Fruit fly (Drosophila melanogaster) whole organism, adult: ENCODE measurements around the gene CG12477.

Source experiments
- CG11617 ChIP-seq: fragments of 200-800 bp; sonication (Bioruptor generic); optimal IDR thresholded peaks from 2 replicates; lab custom pipeline; 2017; ENCODE audit warnings: mild to moderate bottlenecking, missing biosample characterization, missing genetic modification reagents, missing genetic modification characterization
- CG12768 ChIP-seq: fragments of 200-800 bp; sonication (Bioruptor generic); optimal IDR thresholded peaks from 2 replicates; lab custom pipeline; 2017; ENCODE audit warnings: missing biosample characterization, missing genetic modification characterization, mild to moderate bottlenecking, moderate library complexity, missing genetic modification reagents
- CG14711 ChIP-seq: fragments of 200-800 bp; sonication (Bioruptor generic); optimal IDR thresholded peaks from 2 replicates; lab custom pipeline; 2018; ENCODE audit warnings: missing biosample characterization, mild to moderate bottlenecking, missing genetic modification characterization, moderate library complexity
- CG1620 ChIP-seq: fragments of 200-800 bp; sonication (Bioruptor generic); optimal IDR thresholded peaks from 2 replicates; lab custom pipeline; 2016; ENCODE audit warnings: missing biosample characterization, missing genetic modification characterization
- CG33017 ChIP-seq: fragments of 200-800 bp; sonication (Bioruptor generic); optimal IDR thresholded peaks from 2 replicates; lab custom pipeline; 2018; ENCODE audit warnings: missing biosample characterization, mild to moderate bottlenecking, missing genetic modification characterization, moderate library complexity
- CG5204 ChIP-seq: fragments of 200-800 bp; sonication (Bioruptor generic); optimal IDR thresholded peaks from 2 replicates; lab custom pipeline; 2016; ENCODE audit warnings: missing biosample characterization, missing genetic modification characterization
- CG7045 ChIP-seq: fragments of 200-800 bp; sonication (Bioruptor generic); optimal IDR thresholded peaks from 2 replicates; lab custom pipeline; 2017; ENCODE audit warnings: missing biosample characterization, mild to moderate bottlenecking, missing genetic modification characterization
- CG7101 ChIP-seq: fragments of 200-800 bp; sonication (Bioruptor generic); optimal IDR thresholded peaks from 2 replicates; lab custom pipeline; 2018; ENCODE audit warnings: missing biosample characterization, mild to moderate bottlenecking, missing genetic modification characterization, moderate library complexity
- Clk ChIP-seq: fragments of 200-800 bp; sonication (Bioruptor generic); optimal IDR thresholded peaks from 2 replicates; lab custom pipeline; 2017; ENCODE audit warnings: missing biosample characterization, missing genetic modification characterization
- Crg-1 ChIP-seq: fragments of 200-800 bp; sonication (Bioruptor generic); optimal IDR thresholded peaks from 2 replicates; lab custom pipeline; 2016; ENCODE audit warnings: missing biosample characterization, missing genetic modification characterization
- Hr96 ChIP-seq: fragments of 200-800 bp; sonication (Bioruptor generic); optimal IDR thresholded peaks from 2 replicates; lab custom pipeline; 2016; ENCODE audit warnings: missing biosample characterization, missing genetic modification characterization
- Mnt ChIP-seq: fragments of 200-800 bp; sonication (Bioruptor generic); optimal IDR thresholded peaks from 2 replicates; lab custom pipeline; 2016; ENCODE audit warnings: missing biosample characterization, mild to moderate bottlenecking, missing genetic modification characterization
- bab1 ChIP-seq: fragments of 200-800 bp; sonication (Bioruptor generic); optimal IDR thresholded peaks from 3 replicates; lab custom pipeline; 2019; ENCODE audit warnings: missing biosample characterization, mild to moderate bottlenecking, missing genetic modification characterization, moderate library complexity
- cic ChIP-seq: fragments of 200-800 bp; sonication (Bioruptor generic); optimal IDR thresholded peaks from 2 replicates; lab custom pipeline; 2017; ENCODE audit warnings: missing biosample characterization, mild to moderate bottlenecking, missing genetic modification characterization, moderate library complexity
- cnc ChIP-seq, 2 experiments: fragments of >200 bp; optimal IDR thresholded peaks; 2 replicates each; lab custom pipeline; 2017
- kay ChIP-seq: fragments of 200-800 bp; sonication (Bioruptor generic); peaks from one replicate; lab custom pipeline; 2016; ENCODE audit warnings: missing biosample characterization, missing genetic modification characterization, borderline replicate concordance
- ovo ChIP-seq: fragments of 200-800 bp; sonication (Bioruptor generic); optimal IDR thresholded peaks from 2 replicates; lab custom pipeline; 2016; ENCODE audit warnings: missing biosample characterization, missing genetic modification characterization
- pad ChIP-seq: fragments of 200-800 bp; sonication (Bioruptor generic); optimal IDR thresholded peaks from 3 replicates; lab custom pipeline; 2017; ENCODE audit warnings: missing biosample characterization, missing genetic modification characterization, mild to moderate bottlenecking, moderate library complexity, missing genetic modification reagents
- tj ChIP-seq: fragments of 200-800 bp; sonication (Bioruptor generic); optimal IDR thresholded peaks from 3 replicates; lab custom pipeline; 2017; ENCODE audit warnings: missing biosample characterization, mild to moderate bottlenecking, missing genetic modification characterization, moderate library complexity
- toe ChIP-seq: fragments of 200-800 bp; sonication (Bioruptor generic); optimal IDR thresholded peaks from 2 replicates; lab custom pipeline; 2016; ENCODE audit warnings: missing biosample characterization, missing genetic modification characterization

CG12477 gene

dm6 chr3L:18742935-18743466 lies 19.9 kb upstream of the CG12477 start:
- TF ChIP-seq CG11617 = no peak
- peak; percentile 12 for TF ChIP-seq kay (GFP tag; lab: Kevin White, UChicago)
- TF ChIP-seq pad = peak; percentile 43
- no peak for TF ChIP-seq Mnt (GFP tag; lab: Kevin White, UChicago)

DNA sequence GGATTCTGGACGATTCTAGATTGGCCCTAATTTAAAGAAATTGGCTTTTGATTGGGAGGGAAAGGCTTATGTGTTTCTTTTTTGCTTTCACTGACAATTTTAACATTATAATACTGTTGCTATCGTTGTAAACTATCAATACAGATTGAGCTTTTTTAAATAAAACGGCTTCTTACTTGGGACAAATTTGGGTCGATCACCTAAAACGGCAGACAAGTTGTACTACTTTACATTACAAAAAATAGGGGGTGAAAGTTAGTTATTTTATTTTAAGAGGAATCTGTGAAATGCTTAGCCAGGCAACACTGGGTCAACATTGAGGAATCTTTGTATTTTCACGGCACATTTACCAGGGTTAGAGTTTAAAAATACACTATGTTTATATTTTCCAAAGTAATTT lies 24.8 kb downstream of the CG12477 start, which contains the start of gene Dic4:
TSS of gene Dic4 (minus strand) at position 101 of the 400 bp plus-strand sequence.
- no peak for TF ChIP-seq Hr96 (GFP tag; lab: Kevin White, UChicago)
- TF ChIP-seq CG7045 (GFP tag; lab: Kevin White, UChicago) = no peak
- TF ChIP-seq CG5204 (GFP tag; lab: Kevin White, UChicago) = no peak
- TF ChIP-seq ovo (GFP tag; lab: Kevin White, UChicago) = no peak
- no peak for TF ChIP-seq cic (GFP tag; lab: Kevin White, UChicago)
- TF ChIP-seq Mnt (GFP tag; lab: Kevin White, UChicago) = no peak
- no peak for TF ChIP-seq toe
- TF ChIP-seq kay (GFP tag; lab: Kevin White, UChicago) = no peak
- TF ChIP-seq pad = no peak
- no peak for TF ChIP-seq CG33017 (tag; lab: Kevin White, UChicago)
- no peak for TF ChIP-seq CG7101 (tag; lab: Kevin White, UChicago)
- no peak for TF ChIP-seq CG12768 (GFP tag; lab: Kevin White, UChicago)
- TF ChIP-seq cnc (optimal IDR thresholded peaks at IDR 0.05; lab: Kevin White, UChicago) = no peak
- no peak for TF ChIP-seq Crg-1 (GFP tag; lab: Kevin White, UChicago)
- TF ChIP-seq Clk (GFP tag; lab: Kevin White, UChicago) = no peak

DNA sequence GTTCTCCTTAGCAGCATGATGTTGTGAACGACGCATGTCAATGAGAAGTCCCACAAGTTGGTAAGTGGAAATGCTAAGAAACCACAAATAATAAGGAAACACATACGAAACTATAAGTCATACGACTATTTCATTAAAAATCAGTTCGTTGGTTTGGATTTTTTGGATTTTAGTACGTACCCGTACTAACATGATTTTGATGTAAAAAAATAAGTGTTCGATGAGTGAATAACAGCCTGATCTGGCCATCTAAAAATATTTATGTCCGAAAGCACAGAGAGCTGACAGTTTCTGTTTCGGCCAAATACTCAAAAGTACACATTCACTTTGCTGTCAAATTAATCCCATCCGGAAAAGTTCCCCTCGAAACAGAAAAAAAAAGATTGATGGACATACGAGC lies 29.2 kb downstream of the CG12477 start, which contains the start of gene CG6893:
TSS of gene CG6893 (plus strand) at position 301 of the 400 bp plus-strand sequence.
- TF ChIP-seq toe = no peak
- no peak for TF ChIP-seq CG12768 (GFP tag; lab: Kevin White, UChicago)
- TF ChIP-seq CG7045 (GFP tag; lab: Kevin White, UChicago) = no peak
- TF ChIP-seq cic (GFP tag; lab: Kevin White, UChicago) = no peak
- no peak for TF ChIP-seq tj (GFP tag; lab: Kevin White, UChicago)
- TF ChIP-seq cnc (optimal IDR thresholded peaks at IDR 0.05; lab: Kevin White, UChicago) = no peak
- no peak for TF ChIP-seq ovo (GFP tag; lab: Kevin White, UChicago)
- no peak for TF ChIP-seq CG5204 (GFP tag; lab: Kevin White, UChicago)
- TF ChIP-seq Mnt (GFP tag; lab: Kevin White, UChicago) = no peak
- no peak for TF ChIP-seq Clk (GFP tag; lab: Kevin White, UChicago)
- TF ChIP-seq bab1 = no peak
- TF ChIP-seq Hr96 (GFP tag; lab: Kevin White, UChicago) = no peak
- TF ChIP-seq CG7101 (tag; lab: Kevin White, UChicago) = no peak
- no peak for TF ChIP-seq CG1620 (GFP tag; lab: Kevin White, UChicago)
- no peak for TF ChIP-seq kay (GFP tag; lab: Kevin White, UChicago)
- no peak for TF ChIP-seq CG11617
- TF ChIP-seq pad = no peak

DNA sequence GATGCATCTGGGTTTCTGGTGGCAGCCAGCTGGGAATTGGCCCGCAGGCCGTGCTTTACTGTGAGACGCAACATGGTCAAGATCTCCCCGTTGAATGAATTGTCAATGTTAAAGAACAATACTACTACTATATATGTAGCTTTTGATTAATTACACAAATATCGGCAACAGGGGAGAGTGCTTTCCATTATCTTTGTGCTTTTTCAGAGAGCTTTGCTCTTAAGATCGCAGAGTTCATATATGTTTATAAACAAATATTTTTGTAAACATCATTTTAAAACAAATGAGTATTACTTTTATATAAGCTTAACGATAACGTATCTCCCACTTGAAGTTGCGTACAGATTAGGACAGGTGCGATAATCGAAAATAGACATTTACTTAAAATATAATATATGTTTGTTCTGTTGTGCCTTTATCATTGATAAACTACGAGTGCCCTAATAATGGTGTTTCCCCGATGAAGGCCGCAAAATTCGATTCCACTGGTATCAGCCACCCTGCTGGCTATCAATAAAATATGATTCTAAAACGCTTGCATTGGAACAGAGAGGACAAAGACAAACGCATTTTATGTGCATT lies 36.8 kb downstream of the CG12477 start, which contains the start of gene Cyp12c1:
TSS of gene Cyp12c1 (minus strand) at position 100 of the 582 bp plus-strand sequence.
- TF ChIP-seq CG7045 (GFP tag; lab: Kevin White, UChicago) (no peak), CG7101 (tag; lab: Kevin White, UChicago) (peak; percentile 6), pad (no peak), CG14711 (tag; lab: Kevin White, UChicago) (no peak), kay (GFP tag; lab: Kevin White, UChicago) (no peak), cic (GFP tag; lab: Kevin White, UChicago) (peak; percentile 78), CG1620 (GFP tag; lab: Kevin White, UChicago) (no peak), CG33017 (tag; lab: Kevin White, UChicago) (peak; percentile 20), Clk (GFP tag; lab: Kevin White, UChicago) (no peak)

- TF ChIP-seq CG7101 (tag; lab: Kevin White, UChicago) (no peak), CG14711 (tag; lab: Kevin White, UChicago) (no peak), cnc (optimal IDR thresholded peaks at IDR 0.05; lab: Kevin White, UChicago) (no peak), ovo (GFP tag; lab: Kevin White, UChicago) (no peak), CG7045 (GFP tag; lab: Kevin White, UChicago) (no peak), Crg-1 (GFP tag; lab: Kevin White, UChicago) (no peak), bab1 (peak; percentile 35), Clk (GFP tag; lab: Kevin White, UChicago) (no peak), CG12768 (GFP tag; lab: Kevin White, UChicago) (no peak), Hr96 (GFP tag; lab: Kevin White, UChicago) (no peak), kay (GFP tag; lab: Kevin White, UChicago) (peak; percentile 99)
Observed at dm6 chr3L:18683846-18684245, 39.2 kb downstream of the CG12477 start, which contains the start of gene Chmp1. Gene Chmp1, minus strand, starts transcription at chr3L:18684061.

DNA sequence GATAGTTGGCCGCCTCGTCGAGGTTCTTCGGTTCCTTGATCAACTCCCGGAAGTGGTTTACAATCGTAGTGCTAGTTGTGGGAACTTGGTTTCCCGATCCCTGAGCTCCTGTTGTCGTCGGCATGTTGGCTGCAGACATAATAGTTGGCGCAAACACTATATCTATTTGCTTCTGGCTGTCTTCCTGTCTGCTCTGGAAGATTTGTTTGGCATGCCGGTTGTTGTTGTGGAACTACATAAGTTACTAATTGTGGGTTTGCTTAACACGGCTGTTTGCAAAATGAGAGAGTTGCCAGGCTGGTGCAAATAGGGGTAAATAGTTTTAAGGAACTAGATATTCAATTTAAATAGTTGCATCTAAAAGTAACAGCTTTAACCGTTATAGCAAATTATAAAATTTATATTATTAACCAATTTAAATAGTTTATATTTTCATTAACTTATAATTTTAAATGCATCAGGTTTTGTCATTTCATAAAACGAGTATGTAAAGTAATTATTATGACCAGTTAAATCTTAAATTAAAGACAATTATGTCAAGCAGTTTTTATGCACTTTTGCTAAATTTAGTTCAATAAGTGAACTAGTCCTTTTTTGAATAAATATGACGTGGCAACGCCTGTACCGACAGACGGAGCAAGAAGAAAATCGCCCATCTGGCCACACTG lies 41.4 kb downstream of the CG12477 start, which contains the start of the genes Sgf11 and CG32202:
TSS of gene Sgf11 (minus strand) at position 287 of the 668 bp plus-strand sequence.
TSS of gene CG32202 (plus strand) at position 635 of the 668 bp plus-strand sequence.
- TF ChIP-seq pad = peak; percentile 40
- TF ChIP-seq CG1620 (GFP tag; lab: Kevin White, UChicago) = no peak
- TF ChIP-seq ovo (GFP tag; lab: Kevin White, UChicago) = peak; percentile 11
- TF ChIP-seq CG7045 (GFP tag; lab: Kevin White, UChicago) = peak; percentile 66
- TF ChIP-seq CG12768 (GFP tag; lab: Kevin White, UChicago) = no peak
- TF ChIP-seq toe = no peak
- peak; percentile 59 for TF ChIP-seq tj (GFP tag; lab: Kevin White, UChicago)
- peak; percentile 74 for TF ChIP-seq bab1
- TF ChIP-seq Mnt (GFP tag; lab: Kevin White, UChicago) = peak; percentile 20
- no peak for TF ChIP-seq kay (GFP tag; lab: Kevin White, UChicago)
- TF ChIP-seq Hr96 (GFP tag; lab: Kevin White, UChicago) = no peak
- TF ChIP-seq CG14711 (tag; lab: Kevin White, UChicago) = peak; percentile 52
- peak; percentile 20 for TF ChIP-seq cic (GFP tag; lab: Kevin White, UChicago)
- TF ChIP-seq CG7101 (tag; lab: Kevin White, UChicago) = peak; percentile 71
- peak; percentile 71 for TF ChIP-seq CG33017 (tag; lab: Kevin White, UChicago)
- no peak for TF ChIP-seq Clk (GFP tag; lab: Kevin White, UChicago)
- TF ChIP-seq CG5204 (GFP tag; lab: Kevin White, UChicago) = no peak
- no peak for TF ChIP-seq cnc (optimal IDR thresholded peaks at IDR 0.05; lab: Kevin White, UChicago)
- TF ChIP-seq Crg-1 (GFP tag; lab: Kevin White, UChicago) = peak; percentile 42
- peak; percentile 76 for TF ChIP-seq CG11617
